Fruit fly (Drosophila melanogaster) whole organism, embryonic: ENCODE data around the gene CG31436.

Experiments
- Atf6 ChIP-seq: fragments of 200-800 bp; sonication (Bioruptor generic); IDR thresholded peaks from 2 replicates; pipeline ENCODE4 v1.3.6; 2022; ENCODE audit warnings: missing biosample characterization, missing genetic modification characterization
- CG10959 ChIP-seq: fragments of 200-800 bp; sonication (Bioruptor generic); IDR thresholded peaks from 2 replicates; pipeline ENCODE4 v1.3.6; 2022; ENCODE audit warnings: missing biosample characterization, missing genetic modification characterization
- CG10979 ChIP-seq: fragments of 200-800 bp; sonication (Bioruptor generic); optimal IDR thresholded peaks from 2 replicates; lab custom pipeline; 2018; ENCODE audit warnings: missing biosample characterization, mild to moderate bottlenecking, missing genetic modification characterization, moderate library complexity
- CG11093 ChIP-seq: fragments of 200-800 bp; sonication (Bioruptor generic); IDR thresholded peaks from 3 replicates; pipeline ENCODE4 v1.3.6; 2022; ENCODE audit warnings: missing biosample characterization, missing genetic modification characterization
- CG11398 ChIP-seq: fragments of 200-800 bp; sonication (Bioruptor generic); optimal IDR thresholded peaks from 2 replicates; lab custom pipeline; 2016; ENCODE audit warnings: missing biosample characterization, missing genetic modification characterization
- CG11696 ChIP-seq: fragments of 200-800 bp; sonication (Bioruptor generic); IDR thresholded peaks from 2 replicates; pipeline ENCODE4 v1.3.6; 2022; ENCODE audit warnings: missing biosample characterization, missing genetic modification characterization
- CG12236 ChIP-seq: fragments of 200-800 bp; sonication (Bioruptor generic); optimal IDR thresholded peaks from 2 replicates; lab custom pipeline; 2016; ENCODE audit warnings: missing biosample characterization, missing genetic modification characterization
- CG12299 ChIP-seq: fragments of 200-800 bp; sonication (Bioruptor generic); optimal IDR thresholded peaks from 2 replicates; lab custom pipeline; 2018; ENCODE audit warnings: missing biosample characterization, mild to moderate bottlenecking, missing genetic modification characterization
- CG1233 ChIP-seq: fragments of 200-800 bp; sonication (Bioruptor generic); optimal IDR thresholded peaks from 4 replicates; lab custom pipeline; 2018; ENCODE audit warnings: missing biosample characterization, mild to moderate bottlenecking, missing genetic modification characterization
- CG13424 ChIP-seq: fragments of 200-800 bp; sonication (Bioruptor generic); optimal IDR thresholded peaks from 2 replicates; lab custom pipeline; 2019; ENCODE audit warnings: missing biosample characterization, mild to moderate bottlenecking, missing genetic modification characterization, moderate library complexity
- CG14441 ChIP-seq: fragments of 200-800 bp; sonication (Bioruptor generic); IDR thresholded peaks from 2 replicates; pipeline ENCODE4 v1.3.6; 2022; ENCODE audit warnings: missing biosample characterization, missing genetic modification characterization
- CG15696 ChIP-seq: fragments of 200-800 bp; sonication (Bioruptor generic); optimal IDR thresholded peaks from 2 replicates; lab custom pipeline; 2019; ENCODE audit warnings: missing biosample characterization, mild to moderate bottlenecking, missing genetic modification characterization, moderate library complexity
- CG1603 ChIP-seq: fragments of 200-800 bp; sonication (Bioruptor generic); optimal IDR thresholded peaks from 2 replicates; lab custom pipeline; 2019; ENCODE audit warnings: missing biosample characterization, mild to moderate bottlenecking, missing genetic modification characterization, moderate library complexity
- CG18011 ChIP-seq: fragments of 200-800 bp; sonication (Bioruptor generic); optimal IDR thresholded peaks from 2 replicates; lab custom pipeline; 2017; ENCODE audit warnings: missing biosample characterization, missing genetic modification characterization, mild to moderate bottlenecking, moderate library complexity, missing genotype
- CG30403 ChIP-seq: fragments of 200-800 bp; sonication (Bioruptor generic); optimal IDR thresholded peaks from 3 replicates; lab custom pipeline; 2016; ENCODE audit warnings: missing biosample characterization, missing genetic modification characterization
- CG3065 ChIP-seq: fragments of 200-800 bp; sonication (Bioruptor generic); optimal IDR thresholded peaks from 2 replicates; lab custom pipeline; 2016; ENCODE audit warnings: missing biosample characterization, missing genetic modification characterization
- CG32532 ChIP-seq: fragments of 200-800 bp; sonication (Bioruptor generic); IDR thresholded peaks from 2 replicates; pipeline ENCODE4 v1.3.6; 2022; ENCODE audit warnings: missing biosample characterization, missing genetic modification characterization
- CG3726 ChIP-seq: fragments of 200-800 bp; sonication (Bioruptor generic); IDR thresholded peaks from 3 replicates; pipeline ENCODE4, ENCODE4 v1.3.6; 2022; ENCODE audit warnings: missing biosample characterization, missing genetic modification characterization
- CG4282 ChIP-seq: fragments of 200-800 bp; sonication (Bioruptor generic); optimal IDR thresholded peaks from 2 replicates; lab custom pipeline; 2016; ENCODE audit warnings: missing biosample characterization, missing genetic modification characterization
- CG5180 ChIP-seq: fragments of 200-800 bp; sonication (Bioruptor generic); optimal IDR thresholded peaks from 3 replicates; lab custom pipeline; 2017; ENCODE audit warnings: missing biosample characterization, missing genetic modification characterization, mild to moderate bottlenecking, moderate library complexity, missing genetic modification reagents
- CG7357 ChIP-seq: fragments of 200-800 bp; sonication (Bioruptor generic); IDR thresholded peaks from 3 replicates; pipeline ENCODE4 v1.3.6; 2022; ENCODE audit warnings: missing biosample characterization, missing genetic modification characterization
- CG7556 ChIP-seq: fragments of 200-800 bp; sonication (Bioruptor generic); optimal IDR thresholded peaks from 2 replicates; lab custom pipeline; 2017; ENCODE audit warnings: missing biosample characterization, mild to moderate bottlenecking, missing genetic modification characterization
- CG8944 ChIP-seq: fragments of 200-800 bp; sonication (Bioruptor generic); optimal IDR thresholded peaks from 3 replicates; lab custom pipeline; 2016; ENCODE audit warnings: missing biosample characterization, missing genetic modification characterization
- Camta ChIP-seq: fragments of 200-800 bp; sonication (Bioruptor generic); optimal IDR thresholded peaks from 2 replicates; lab custom pipeline; 2016; ENCODE audit warnings: missing biosample characterization, missing genetic modification characterization
- CoRest ChIP-seq: fragments of 200-800 bp; sonication (Bioruptor generic); optimal IDR thresholded peaks from 3 replicates; lab custom pipeline; 2018; ENCODE audit warnings: missing biosample characterization, mild to moderate bottlenecking, missing genetic modification characterization, moderate library complexity
- CrebB ChIP-seq: fragments of 200-800 bp; sonication (Bioruptor generic); optimal IDR thresholded peaks from 3 replicates; lab custom pipeline; 2018; ENCODE audit warnings: missing biosample characterization, mild to moderate bottlenecking, missing genetic modification characterization
- D19B ChIP-seq: fragments of 200-800 bp; sonication (Bioruptor generic); optimal IDR thresholded peaks from 2 replicates; lab custom pipeline; 2017; ENCODE audit warnings: missing biosample characterization, mild to moderate bottlenecking, missing genetic modification characterization
- Dad ChIP-seq: fragments of 200-800 bp; sonication (Bioruptor generic); optimal IDR thresholded peaks from 3 replicates; lab custom pipeline; 2016; ENCODE audit warnings: missing biosample characterization, missing genetic modification characterization
- Dip3 ChIP-seq: fragments of 200-800 bp; sonication (Bioruptor generic); optimal IDR thresholded peaks from 3 replicates; lab custom pipeline; 2016; ENCODE audit warnings: missing biosample characterization, missing genetic modification characterization
- E2f2 ChIP-seq: fragments of 200-800 bp; sonication (Bioruptor generic); IDR thresholded peaks from 2 replicates; pipeline ENCODE4 v1.3.6; 2022; ENCODE audit warnings: missing biosample characterization, missing genetic modification characterization
- Elba2 ChIP-seq: fragments of 200-800 bp; sonication (Bioruptor generic); optimal IDR thresholded peaks from 3 replicates; lab custom pipeline; 2016; ENCODE audit warnings: missing biosample characterization, missing genetic modification characterization
- Hr51 ChIP-seq, 2 experiments: fragments of 200-800 bp; sonication (Bioruptor generic); optimal IDR thresholded peaks; 2 replicates in 1 of 2; 3 replicates in 1 of 2; lab custom pipeline; 2016 to 2018; ENCODE audit warnings: missing biosample characterization in 2 of 2, missing genetic modification characterization in 2 of 2, mild to moderate bottlenecking in 1 of 2, moderate library complexity in 1 of 2
- Lhr ChIP-seq: fragments of 200-800 bp; sonication (Bioruptor generic); optimal IDR thresholded peaks from 3 replicates; lab custom pipeline; 2017; ENCODE audit warnings: mild to moderate bottlenecking, missing biosample characterization, missing genetic modification reagents, missing genetic modification characterization
- Nf-YA ChIP-seq: fragments of 200-800 bp; sonication (Bioruptor generic); IDR thresholded peaks from 2 replicates; pipeline ENCODE4 v1.3.6; 2022; ENCODE audit warnings: missing biosample characterization, missing genetic modification characterization
- PHDP ChIP-seq: fragments of 200-800 bp; sonication (Bioruptor generic); optimal IDR thresholded peaks from 3 replicates; lab custom pipeline; 2018; ENCODE audit warnings: missing biosample characterization, mild to moderate bottlenecking, missing genetic modification characterization, moderate library complexity
- Rfx ChIP-seq: fragments of 200-800 bp; sonication (Bioruptor generic); IDR thresholded peaks from 2 replicates; pipeline ENCODE4 v1.3.6; 2022; ENCODE audit warnings: missing biosample characterization, missing genetic modification characterization
- Scr ChIP-seq: fragments of 200-800 bp; sonication (Bioruptor generic); IDR thresholded peaks from 2 replicates; pipeline ENCODE4 v1.3.6; 2022; ENCODE audit warnings: missing biosample characterization, missing genetic modification characterization; ENCODE audit not compliant: partially characterized antibody
- Sox100B ChIP-seq: fragments of 200-800 bp; sonication (Bioruptor generic); optimal IDR thresholded peaks from 3 replicates; lab custom pipeline; 2018; ENCODE audit warnings: missing biosample characterization, mild to moderate bottlenecking, missing genetic modification characterization
- TFAM ChIP-seq: fragments of 200-800 bp; sonication (Bioruptor generic); optimal IDR thresholded peaks from 2 replicates; lab custom pipeline; 2017; ENCODE audit warnings: missing biosample characterization, missing genetic modification characterization, inconsistent platforms
- Tbp ChIP-seq: fragments of >200 bp; optimal IDR thresholded peaks from 2 replicates; lab custom pipeline; 2018; ENCODE audit warnings: missing biosample characterization, missing genetic modification characterization
- Vsx1 ChIP-seq: fragments of 200-800 bp; sonication (Bioruptor generic); optimal IDR thresholded peaks from 2 replicates; lab custom pipeline; 2017; ENCODE audit warnings: missing biosample characterization, mild to moderate bottlenecking, missing genetic modification characterization, missing genetic modification reagents
- Xrp1 ChIP-seq: fragments of 200-800 bp; sonication (Bioruptor generic); IDR thresholded peaks from 2 replicates; pipeline ENCODE4 v1.3.6; 2022; ENCODE audit warnings: missing biosample characterization, missing genetic modification characterization
- ash1 ChIP-seq: fragments of 200-800 bp; sonication (Bioruptor generic); optimal IDR thresholded peaks from 2 replicates; lab custom pipeline; 2018; ENCODE audit warnings: missing biosample characterization, mild to moderate bottlenecking, missing genetic modification characterization
- chif ChIP-seq, 2 experiments: fragments of 200-800 bp; sonication (Bioruptor generic); optimal IDR thresholded peaks; 3 replicates each; lab custom pipeline; 2016; ENCODE audit warnings: missing biosample characterization in 2 of 2, missing genetic modification characterization in 2 of 2
- crc ChIP-seq: fragments of 200-800 bp; sonication (Bioruptor generic); optimal IDR thresholded peaks from 2 replicates; lab custom pipeline; 2016; ENCODE audit warnings: missing biosample characterization, missing genetic modification characterization
- dati ChIP-seq: fragments of 200-800 bp; sonication (Bioruptor generic); IDR thresholded peaks from 2 replicates; pipeline ENCODE4 v1.3.6; 2022; ENCODE audit warnings: missing biosample characterization, missing genetic modification characterization
- dpn ChIP-seq, 2 experiments: fragments of 200-800 bp; sonication (Bioruptor generic); optimal IDR thresholded peaks; 3 replicates each; lab custom pipeline; 2016; ENCODE audit warnings: missing biosample characterization in 2 of 2, missing genetic modification characterization in 2 of 2
- kni ChIP-seq: fragments of 200-800 bp; sonication (Bioruptor generic); optimal IDR thresholded peaks from 3 replicates; lab custom pipeline; 2017; ENCODE audit warnings: mild to moderate bottlenecking, missing biosample characterization, missing genetic modification reagents, missing genetic modification characterization
- slou ChIP-seq: fragments of 200-800 bp; sonication (Bioruptor generic); optimal IDR thresholded peaks from 3 replicates; lab custom pipeline; 2016; ENCODE audit warnings: missing biosample characterization, missing genetic modification characterization
- tll ChIP-seq, 2 experiments: fragments of 200-800 bp in 1 of 2; fragments of >200 bp in 1 of 2; sonication (Bioruptor generic) in 1 of 2; optimal IDR thresholded peaks; 2 replicates each; lab custom pipeline; 2017 to 2019; ENCODE audit warnings: missing biosample characterization in 2 of 2, missing genetic modification characterization in 2 of 2, mild to moderate bottlenecking in 1 of 2, moderate library complexity in 1 of 2
- vfl ChIP-seq: fragments of 200-800 bp; sonication (Bioruptor generic); optimal IDR thresholded peaks from 2 replicates; lab custom pipeline; 2016; ENCODE audit warnings: missing biosample characterization, missing genetic modification characterization

The CG31436 gene

DNA sequence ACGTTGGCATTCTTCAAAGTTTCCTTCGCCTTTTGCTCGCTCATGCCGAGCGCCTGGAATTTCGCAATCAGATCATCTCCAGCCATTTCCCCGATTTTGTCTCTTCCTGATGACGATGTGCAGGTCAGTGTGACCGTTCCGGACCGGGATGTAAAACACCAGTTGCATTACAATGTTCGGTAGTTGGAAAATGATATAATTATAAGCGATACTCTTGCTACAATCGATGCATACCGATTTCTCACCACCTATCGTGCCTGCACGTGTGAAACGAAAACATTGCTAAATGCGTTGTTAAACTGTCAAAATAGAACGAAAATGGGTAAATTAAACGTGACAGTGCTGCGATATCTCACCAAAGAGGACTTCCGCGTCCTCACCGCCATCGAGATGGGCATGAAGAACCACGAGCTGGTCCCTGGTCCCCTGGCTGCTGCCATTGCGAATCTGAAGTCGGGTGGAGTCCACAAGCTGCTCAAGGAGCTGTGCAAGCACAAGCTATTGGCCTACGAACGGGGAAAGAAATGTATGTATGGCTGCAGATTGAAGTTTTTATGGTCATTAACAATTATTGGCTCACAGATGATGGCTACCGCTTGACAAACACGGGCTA is 38.2 kb upstream of the CG31436 start, which contains the start of the genes GlnRS and RIOK2 (continued):
- no peak for TF ChIP-seq crc (GFP tag; lab: Kevin White, UChicago)
- no peak for TF ChIP-seq kni (GFP tag; lab: Kevin White, UChicago)
- no peak for TF ChIP-seq Camta (GFP tag; lab: Kevin White, UChicago)
- no peak for TF ChIP-seq Elba2 (GFP tag; lab: Kevin White, UChicago)
- TF ChIP-seq CG7556, result no peak
- no peak for TF ChIP-seq CG10959 (GFP tag; lab: Robert Waterston, UW)
- TF ChIP-seq CG30403 (GFP tag; lab: Kevin White, UChicago), result peak; percentile 6
- TF ChIP-seq Nf-YA, result no peak
- TF ChIP-seq slou (GFP tag; lab: Kevin White, UChicago), result no peak
- peak; percentile 94 for TF ChIP-seq CG1603
- no peak for TF ChIP-seq CG11696 (GFP tag; lab: Robert Waterston, UW)
- TF ChIP-seq CG12236 (GFP tag; lab: Kevin White, UChicago), result no peak
- no peak for TF ChIP-seq CG32532
- TF ChIP-seq Atf6 (GFP tag; lab: Robert Waterston, UW), result no peak
- no peak for TF ChIP-seq Dip3 (GFP tag; lab: Kevin White, UChicago)
- no peak for TF ChIP-seq Vsx1 (GFP tag; lab: Kevin White, UChicago)
- TF ChIP-seq vfl (GFP tag; lab: Kevin White, UChicago), result no peak
- TF ChIP-seq chif (GFP tag; optimal IDR thresholded peaks at IDR 0.05; lab: Kevin White, UChicago), result no peak
- peak; percentile 14 for TF ChIP-seq CG13424
- no peak for TF ChIP-seq CG8944 (GFP tag; lab: Kevin White, UChicago)
- TF ChIP-seq CG1233 (GFP tag; lab: Kevin White, UChicago), result no peak
- TF ChIP-seq Dad, result no peak
- no peak for TF ChIP-seq CG3726 (GFP tag; lab: Robert Waterston, UW)
- no peak for TF ChIP-seq CG15696
- no peak for TF ChIP-seq CG4282 (GFP tag; lab: Kevin White, UChicago)
- TF ChIP-seq CG7357 (GFP tag; lab: Robert Waterston, UW), result peak; percentile 99
- TF ChIP-seq tll (GFP tag; optimal IDR thresholded peaks at IDR 0.05; lab: Kevin White, UChicago), result no peak
- TF ChIP-seq Sox100B, result no peak
- no peak for TF ChIP-seq D19B (GFP tag; lab: Kevin White, UChicago)
- no peak for TF ChIP-seq E2f2 (GFP tag; lab: Robert Waterston, UW)
- no peak for TF ChIP-seq ash1 (GFP tag; lab: Kevin White, UChicago)
- TF ChIP-seq Rfx (GFP tag; lab: Robert Waterston, UW), result peak; percentile 52
- TF ChIP-seq Hr51 (GFP tag; optimal IDR thresholded peaks at IDR 0.05; lab: Kevin White, UChicago), result no peak
- no peak for TF ChIP-seq CG18011 (GFP tag; lab: Kevin White, UChicago)
- peak; percentile 11 for TF ChIP-seq CrebB
- TF ChIP-seq Xrp1 (GFP tag; lab: Robert Waterston, UW), result 0 out of 2 replicates have a peak, but pooled peaks have one; percentile 15
- peak; percentile 12 for TF ChIP-seq Tbp (GFP tag; lab: Kevin White, UChicago)
- no peak for TF ChIP-seq CG14441 (GFP tag; lab: Robert Waterston, UW)
- TF ChIP-seq CoRest (tag; lab: Kevin White, UChicago), result no peak
- no peak for TF ChIP-seq PHDP
- no peak for TF ChIP-seq dati (GFP tag; lab: Robert Waterston, UW)
- peak; percentile 14 for TF ChIP-seq CG12299 (tag; lab: Kevin White, UChicago)
- peak; percentile 94 for TF ChIP-seq Scr (GFP tag; lab: Robert Waterston, UW)
- no peak for TF ChIP-seq CG11093 (GFP tag; lab: Robert Waterston, UW)
- peak; percentile 64 for TF ChIP-seq Lhr (GFP tag; lab: Kevin White, UChicago)
- no peak for TF ChIP-seq CG11398
- peak; percentile 1 for TF ChIP-seq CG10979 (tag; lab: Kevin White, UChicago)
- TF ChIP-seq CG5180, result no peak
- TF ChIP-seq CG3065, result no peak
- TF ChIP-seq TFAM, result no peak
- peak in 1 of 2 experiments; percentile 18 for TF ChIP-seq dpn (GFP tag; optimal IDR thresholded peaks at IDR 0.05; lab: Kevin White, UChicago)
